Worm (Caenorhabditis elegans): Measurements from ENCODE around the gene ZK1248.19.

- no peak for TF ChIP-seq pqm-1 (tag; optimal IDR thresholded peaks at IDR 0.05)
- no peak for TF ChIP-seq ttx-3 (tag; optimal IDR thresholded peaks at IDR 0.05)
- no peak for TF ChIP-seq nhr-11 (tag; optimal IDR thresholded peaks at IDR 0.05)
- TF ChIP-seq ama-1 (optimal IDR thresholded peaks at IDR 0.05) = no peak
- TF ChIP-seq unc-86 (tag; optimal IDR thresholded peaks at IDR 0.05) = no peak
- no peak for TF ChIP-seq madf-2 (tag; optimal IDR thresholded peaks at IDR 0.05)
- TF ChIP-seq nfya-1 (tag; optimal IDR thresholded peaks at IDR 0.05) = no peak
- no peak for TF ChIP-seq eyg-1 (tag; optimal IDR thresholded peaks at IDR 0.05)
- TF ChIP-seq hlh-30 (tag; optimal IDR thresholded peaks at IDR 0.05; ENCODE audit: insufficient read depth) = no peak
- no peak for TF ChIP-seq ceh-24 (tag; optimal IDR thresholded peaks at IDR 0.05)
- no peak for TF ChIP-seq fkh-10 (GFP tag; optimal IDR thresholded peaks at IDR 0.05)
Measured at ce11 chrII:5790313-5790773, 48.9 kb downstream of the ZK1248.19 start, which contains the start of gene lect-2.

All from whole organism, late embryonic.